Fruit fly (Drosophila melanogaster) whole organism, pupa: ENCODE data around the gene Ugt303A1.

Source experiments
- CG17806 ChIP-seq: fragments of 200-800 bp; sonication (Bioruptor generic); optimal IDR thresholded peaks from 2 replicates; lab custom pipeline; 2018; ENCODE audit warnings: missing biosample characterization, mild to moderate bottlenecking, missing genetic modification characterization, moderate library complexity
- CG4496 ChIP-seq: fragments of 200-800 bp; sonication (Bioruptor generic); IDR thresholded peaks from 3 replicates; pipeline ENCODE4 v1.3.6; 2022; ENCODE audit warnings: missing biosample characterization, missing genetic modification characterization
- Pif1B ChIP-seq: fragments of 200-800 bp; sonication (Bioruptor generic); optimal IDR thresholded peaks from 3 replicates; lab custom pipeline; 2016; ENCODE audit warnings: missing biosample characterization, missing genetic modification characterization
- rn ChIP-seq: fragments of 200-800 bp; sonication (Bioruptor generic); IDR thresholded peaks from 2 replicates; pipeline ENCODE4 v1.3.6; 2022; ENCODE audit warnings: missing biosample characterization, missing genetic modification characterization

DNA sequence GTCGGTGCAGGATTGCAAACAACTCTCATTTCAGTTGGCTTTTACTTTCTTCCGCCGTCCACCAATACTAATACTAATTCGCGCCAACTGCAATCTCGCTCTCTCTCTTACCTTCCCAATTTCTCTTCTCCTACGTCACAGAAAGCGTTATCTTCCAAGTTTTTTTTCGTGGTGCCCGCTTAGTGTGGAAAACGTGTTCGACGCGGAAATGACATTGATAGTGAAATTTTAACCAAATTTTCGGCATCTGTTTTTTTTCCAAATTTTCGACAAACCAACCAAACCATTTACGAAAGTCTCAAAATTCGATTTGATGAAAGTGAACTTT, 22.0 kb downstream of the Ugt303A1 start, which contains the start of gene cu:
- TF ChIP-seq CG4496 (no peak), CG17806 (tag; lab: Kevin White, UChicago) (no peak), Pif1B (GFP tag; lab: Kevin White, UChicago) (no peak), rn (GFP tag; lab: Robert Waterston, UW) (no peak)
